Worm (Caenorhabditis elegans): Measurements from ENCODE around the gene srx-128.

ce11 chrV:13850170-13850569 is 12.9 kb downstream of the srx-128 start, which contains the start of gene hpx-2:
- TF ChIP-seq dao-5 (tag; optimal IDR thresholded peaks at IDR 0.05) = no peak
- TF ChIP-seq him-1 (tag; optimal IDR thresholded peaks at IDR 0.05) = no peak
- TF ChIP-seq W03F9.2 (tag; optimal IDR thresholded peaks at IDR 0.05) = no peak

All from whole organism, L4/young adult.